Fruit fly (Drosophila melanogaster) whole organism, embryonic: Measurements from ENCODE around the gene Spn75F.

Experiments used
- Atf-2 ChIP-seq: fragments of 200-800 bp; sonication (Bioruptor generic); optimal IDR thresholded peaks from 2 replicates; lab custom pipeline; 2016; ENCODE audit warnings: missing biosample characterization, missing genetic modification characterization
- B-H1 ChIP-seq: fragments of 200-800 bp; sonication (Bioruptor generic); IDR thresholded peaks from 3 replicates; pipeline ENCODE4 v1.3.6; 2022; ENCODE audit warnings: missing biosample characterization, missing genetic modification characterization
- CG10366 ChIP-seq: fragments of 200-800 bp; sonication (Bioruptor generic); IDR thresholded peaks from 2 replicates; pipeline ENCODE4 v1.3.6; 2022; ENCODE audit warnings: missing biosample characterization, missing genetic modification characterization
- CG12155 ChIP-seq: fragments of 200-800 bp; sonication (Bioruptor generic); optimal IDR thresholded peaks from 3 replicates; lab custom pipeline; 2016; ENCODE audit warnings: missing biosample characterization, missing genetic modification characterization
- CG12659 ChIP-seq: fragments of 200-800 bp; sonication (Bioruptor generic); optimal IDR thresholded peaks from 3 replicates; lab custom pipeline; 2017; ENCODE audit warnings: mild to moderate bottlenecking, missing biosample characterization, missing genetic modification reagents, missing genetic modification characterization
- CG14710 ChIP-seq: fragments of 200-800 bp; sonication (Bioruptor generic); optimal IDR thresholded peaks from 3 replicates; lab custom pipeline; 2019; ENCODE audit warnings: missing biosample characterization, mild to moderate bottlenecking, missing genetic modification characterization, moderate library complexity
- CG2199 ChIP-seq: fragments of 200-800 bp; sonication (Bioruptor generic); IDR thresholded peaks from 3 replicates; pipeline ENCODE4 v1.3.6; 2022; ENCODE audit warnings: missing biosample characterization, missing genetic modification characterization
- CG32767 ChIP-seq: fragments of 200-800 bp; sonication (Bioruptor generic); IDR thresholded peaks from 2 replicates; pipeline ENCODE4 v1.3.6; 2022; ENCODE audit warnings: missing biosample characterization, missing genetic modification characterization
- CG3838 ChIP-seq: fragments of 200-800 bp; sonication (Bioruptor generic); optimal IDR thresholded peaks from 3 replicates; lab custom pipeline; 2016; ENCODE audit warnings: missing biosample characterization, missing genetic modification characterization
- CG4404 ChIP-seq: fragments of 200-800 bp; sonication (Bioruptor generic); IDR thresholded peaks from 2 replicates; pipeline ENCODE4 v1.3.6; 2022; ENCODE audit warnings: missing biosample characterization, missing genetic modification characterization
- CG5245 ChIP-seq: fragments of 200-800 bp; sonication (Bioruptor generic); optimal IDR thresholded peaks from 3 replicates; lab custom pipeline; 2016; ENCODE audit warnings: missing biosample characterization, missing genetic modification characterization
- CG6689 ChIP-seq: fragments of 200-800 bp; sonication (Bioruptor generic); IDR thresholded peaks from 2 replicates; pipeline ENCODE4 v1.3.6; 2022; ENCODE audit warnings: missing biosample characterization, missing genetic modification characterization
- CG7745 ChIP-seq: fragments of 200-800 bp; sonication (Bioruptor generic); optimal IDR thresholded peaks from 2 replicates; lab custom pipeline; 2018; ENCODE audit warnings: missing biosample characterization, mild to moderate bottlenecking, missing genetic modification characterization, moderate library complexity
- CG9609 ChIP-seq: fragments of 200-800 bp; sonication (Bioruptor generic); optimal IDR thresholded peaks from 3 replicates; lab custom pipeline; 2016; ENCODE audit warnings: missing biosample characterization, missing genetic modification characterization
- Chrac-16 ChIP-seq: fragments of 200-800 bp; sonication (Bioruptor generic); optimal IDR thresholded peaks from 3 replicates; lab custom pipeline; 2016; ENCODE audit warnings: missing biosample characterization, missing genetic modification characterization
- CoRest ChIP-seq: fragments of 200-800 bp; sonication (Bioruptor generic); optimal IDR thresholded peaks from 3 replicates; lab custom pipeline; 2018; ENCODE audit warnings: missing biosample characterization, mild to moderate bottlenecking, missing genetic modification characterization, moderate library complexity
- D ChIP-seq, 2 experiments: fragments of 200-800 bp in 1 of 2; fragments of >200 bp in 1 of 2; sonication (Bioruptor generic) in 1 of 2; optimal IDR thresholded peaks; 2 replicates in 1 of 2; 3 replicates in 1 of 2; lab custom pipeline; 2017; ENCODE audit warnings: mild to moderate bottlenecking in 1 of 2, missing biosample characterization in 1 of 2, missing genetic modification characterization in 1 of 2, missing genetic modification reagents in 1 of 2
- D19A ChIP-seq: fragments of 200-800 bp; optimal IDR thresholded peaks from 3 replicates; lab custom pipeline; 2019; ENCODE audit warnings: missing biosample characterization, mild to moderate bottlenecking, missing genetic modification characterization, moderate library complexity
- Eip74EF ChIP-seq, 2 experiments: fragments of 200-800 bp in 1 of 2; fragments of >200 bp in 1 of 2; sonication (Bioruptor generic) in 1 of 2; optimal IDR thresholded peaks; 2 replicates each; lab custom pipeline; 2017 to 2019; ENCODE audit warnings: missing biosample characterization in 2 of 2, missing genetic modification characterization in 2 of 2, mild to moderate bottlenecking in 1 of 2, moderate library complexity in 1 of 2
- Ets65A ChIP-seq: fragments of 200-800 bp; sonication (Bioruptor generic); peaks from one replicate; lab custom pipeline; 2016; ENCODE audit warnings: missing biosample characterization, missing genetic modification characterization
- Ets97D ChIP-seq: fragments of 200-800 bp; sonication (Bioruptor generic); optimal IDR thresholded peaks from 3 replicates; lab custom pipeline; 2016; ENCODE audit warnings: missing biosample characterization, missing genetic modification characterization
- HHEX ChIP-seq: fragments of 200-800 bp; sonication (Bioruptor generic); optimal IDR thresholded peaks from 3 replicates; lab custom pipeline; 2017; ENCODE audit warnings: missing biosample characterization, mild to moderate bottlenecking, missing genetic modification characterization, missing genetic modification reagents
- Hr51 ChIP-seq, 2 experiments: fragments of 200-800 bp; sonication (Bioruptor generic); optimal IDR thresholded peaks; 2 replicates in 1 of 2; 3 replicates in 1 of 2; lab custom pipeline; 2016 to 2018; ENCODE audit warnings: missing biosample characterization in 2 of 2, missing genetic modification characterization in 2 of 2, mild to moderate bottlenecking in 1 of 2, moderate library complexity in 1 of 2
- Hsf ChIP-seq: fragments of 200-800 bp; sonication (Bioruptor generic); optimal IDR thresholded peaks from 3 replicates; lab custom pipeline; 2016; ENCODE audit warnings: missing biosample characterization, missing genetic modification characterization
- Kr ChIP-seq: fragments of 200-800 bp; sonication (Bioruptor generic); optimal IDR thresholded peaks from 2 replicates; lab custom pipeline; 2017; ENCODE audit warnings: missing biosample characterization, mild to moderate bottlenecking, missing genetic modification characterization
- Mad ChIP-seq: fragments of 200-800 bp; sonication (Bioruptor generic); optimal IDR thresholded peaks from 2 replicates; lab custom pipeline; 2016; ENCODE audit warnings: missing biosample characterization, missing genetic modification characterization
- Max ChIP-seq: fragments of 200-800 bp; sonication (Bioruptor generic); optimal IDR thresholded peaks from 2 replicates; lab custom pipeline; 2016; ENCODE audit warnings: missing biosample characterization, mild to moderate bottlenecking, missing genetic modification characterization
- Med ChIP-seq: fragments of 200-800 bp; sonication (Bioruptor generic); peaks from one replicate; lab custom pipeline; 2016; ENCODE audit warnings: missing biosample characterization, missing genetic modification characterization, mild to moderate bottlenecking, inconsistent platforms, moderate library complexity
- Oaz ChIP-seq: fragments of 200-800 bp; sonication (Bioruptor generic); IDR thresholded peaks from 2 replicates; pipeline ENCODE4 v1.3.6; 2022; ENCODE audit warnings: missing biosample characterization, missing genetic modification characterization
- Pdp1 ChIP-seq, 2 experiments: fragments of 200-800 bp; sonication (Bioruptor generic); optimal IDR thresholded peaks; 3 replicates each; lab custom pipeline; 2016; ENCODE audit warnings: missing biosample characterization in 2 of 2, missing genetic modification characterization in 2 of 2, mild to moderate bottlenecking in 1 of 2, moderate library complexity in 1 of 2
- Six4 ChIP-seq: fragments of 200-800 bp; sonication (Bioruptor generic); optimal IDR thresholded peaks from 2 replicates; lab custom pipeline; 2016; ENCODE audit warnings: missing biosample characterization, missing genetic modification characterization
- Taf1 ChIP-seq: fragments of 200-800 bp; sonication (Bioruptor generic); IDR thresholded peaks from 2 replicates; pipeline ENCODE4 v1.3.6; 2022; ENCODE audit warnings: missing biosample characterization, missing genetic modification characterization
- ac ChIP-seq: fragments of 200-800 bp; sonication (Bioruptor generic); optimal IDR thresholded peaks from 3 replicates; lab custom pipeline; 2017; ENCODE audit warnings: missing biosample characterization, mild to moderate bottlenecking, missing genetic modification characterization
- bcd ChIP-seq: fragments of 200-800 bp; sonication (Bioruptor generic); optimal IDR thresholded peaks from 2 replicates; lab custom pipeline; 2017; ENCODE audit warnings: missing biosample characterization, mild to moderate bottlenecking, missing genetic modification characterization
- bowl ChIP-seq: fragments of 200-800 bp; sonication (Bioruptor generic); IDR thresholded peaks from 2 replicates; pipeline ENCODE4 v1.3.6; 2022; ENCODE audit warnings: missing biosample characterization, missing genetic modification characterization
- br ChIP-seq: fragments of >200 bp; optimal IDR thresholded peaks from 2 replicates; lab custom pipeline; 2017
- crp ChIP-seq, 2 experiments: fragments of 200-800 bp; sonication (Bioruptor generic); optimal IDR thresholded peaks; 2 replicates in 1 of 2; 3 replicates in 1 of 2; lab custom pipeline; 2017; ENCODE audit warnings: missing biosample characterization in 2 of 2, missing genetic modification characterization in 2 of 2, mild to moderate bottlenecking in 1 of 2, moderate library complexity in 1 of 2
- dan ChIP-seq: fragments of 200-800 bp; sonication (Bioruptor generic); IDR thresholded peaks from 2 replicates; pipeline ENCODE4 v1.3.6; 2022; ENCODE audit warnings: missing biosample characterization, missing genetic modification characterization
- dimm ChIP-seq: fragments of 200-800 bp; sonication (Bioruptor generic); IDR thresholded peaks from 2 replicates; pipeline ENCODE4 v1.3.6; 2022; ENCODE audit warnings: missing biosample characterization, missing genetic modification characterization
- gt ChIP-seq: fragments of 200-800 bp; sonication (Bioruptor generic); IDR thresholded peaks from 2 replicates; pipeline ENCODE4 v1.3.6; 2022; ENCODE audit warnings: missing biosample characterization, missing genetic modification characterization
- mam ChIP-seq: fragments of 200-800 bp; sonication (Bioruptor generic); optimal IDR thresholded peaks from 3 replicates; lab custom pipeline; 2016; ENCODE audit warnings: missing biosample characterization, missing genetic modification characterization
- onecut ChIP-seq: fragments of 200-800 bp; sonication (Bioruptor generic); IDR thresholded peaks from 2 replicates; pipeline ENCODE4 v1.3.6; 2022; ENCODE audit warnings: missing biosample characterization, missing genetic modification characterization
- phol ChIP-seq: fragments of 200-800 bp; sonication (Bioruptor generic); optimal IDR thresholded peaks from 3 replicates; lab custom pipeline; 2018; ENCODE audit warnings: missing biosample characterization, mild to moderate bottlenecking, missing genetic modification characterization, moderate library complexity
- sc ChIP-seq, 3 experiments: fragments of >200 bp in 2 of 3; fragments of 200-800 bp in 1 of 3; sonication (Bioruptor generic) in 1 of 3; optimal IDR thresholded peaks; 2 replicates in 2 of 3; 3 replicates in 1 of 3; lab custom pipeline; 2017; ENCODE audit warnings: mild to moderate bottlenecking in 1 of 3, missing biosample characterization in 1 of 3, missing genetic modification characterization in 1 of 3, missing genetic modification reagents in 1 of 3
- slou ChIP-seq: fragments of 200-800 bp; sonication (Bioruptor generic); optimal IDR thresholded peaks from 3 replicates; lab custom pipeline; 2016; ENCODE audit warnings: missing biosample characterization, missing genetic modification characterization
- sob ChIP-seq: fragments of 200-800 bp; sonication (Bioruptor generic); IDR thresholded peaks from 2 replicates; pipeline ENCODE4 v1.3.6; 2022; ENCODE audit warnings: missing biosample characterization, missing genetic modification characterization
- z ChIP-seq: fragments of 200-800 bp; sonication (Bioruptor generic); IDR thresholded peaks from 3 replicates; pipeline ENCODE4 v1.3.6; 2022; ENCODE audit warnings: missing biosample characterization, missing genetic modification characterization
- zf30C ChIP-seq: fragments of 200-800 bp; sonication (Bioruptor generic); optimal IDR thresholded peaks from 3 replicates; lab custom pipeline; 2018; ENCODE audit warnings: missing biosample characterization, mild to moderate bottlenecking, missing genetic modification characterization

Spn75F gene

dm6 chr3L:19171321-19172191 lies 42.1 kb upstream of the Spn75F start:
- TF ChIP-seq onecut (GFP tag; lab: Robert Waterston, UW) (no peak), CG5245 (GFP tag; lab: Kevin White, UChicago) (no peak), Hr51 (GFP tag; optimal IDR thresholded peaks at IDR 0.05; lab: Kevin White, UChicago) (no peak), Oaz (GFP tag; lab: Robert Waterston, UW) (no peak), B-H1 (GFP tag; lab: Robert Waterston, UW) (no peak), CG6689 (no peak), CG7745 (tag; lab: Kevin White, UChicago) (no peak), Hsf (GFP tag; lab: Kevin White, UChicago) (no peak), Taf1 (GFP tag; lab: Robert Waterston, UW) (no peak), zf30C (GFP tag; lab: Kevin White, UChicago) (peak; percentile 71), ac (GFP tag; lab: Kevin White, UChicago) (no peak), crp (GFP tag; optimal IDR thresholded peaks at IDR 0.05; lab: Kevin White, UChicago) (no peak), slou (GFP tag; lab: Kevin White, UChicago) (no peak), D19A (no peak), sob (GFP tag; lab: Robert Waterston, UW) (no peak), Eip74EF (GFP tag; optimal IDR thresholded peaks at IDR 0.05; lab: Kevin White, UChicago) (no peak), Med (peak; percentile 74), Six4 (no peak), dan (GFP tag; lab: Robert Waterston, UW) (no peak), Atf-2 (GFP tag; lab: Kevin White, UChicago) (no peak), Chrac-16 (GFP tag; lab: Kevin White, UChicago) (no peak), bcd (GFP tag; lab: Kevin White, UChicago) (no peak), mam (no peak), Max (no peak), CG4404 (GFP tag; lab: Robert Waterston, UW) (no peak), CG9609 (no peak), Kr (GFP tag; lab: Kevin White, UChicago) (peak; percentile 91), CG12155 (GFP tag; lab: Kevin White, UChicago) (no peak), CG10366 (GFP tag; lab: Robert Waterston, UW) (peak; percentile 66), bowl (GFP tag; lab: Robert Waterston, UW) (no peak), Ets65A (peak; percentile 20), HHEX (GFP tag; lab: Kevin White, UChicago) (no peak), CG3838 (GFP tag; lab: Kevin White, UChicago) (no peak), D (optimal IDR thresholded peaks at IDR 0.05; lab: Kevin White, UChicago) (no peak), D (GFP tag; optimal IDR thresholded peaks at IDR 0.05; lab: Kevin White, UChicago) (no peak), phol (no peak), Mad (no peak), CG12659 (GFP tag; lab: Kevin White, UChicago) (no peak), CG14710 (tag; lab: Kevin White, UChicago) (no peak), Ets97D (GFP tag; lab: Kevin White, UChicago) (no peak), br (lab: Kevin White, UChicago) (no peak), z (GFP tag; lab: Robert Waterston, UW) (peak; percentile 52; the same call in 2 of the 3 replicates), dimm (GFP tag; lab: Robert Waterston, UW) (no peak), CG32767 (no peak), Pdp1 (GFP tag; optimal IDR thresholded peaks at IDR 0.05; lab: Kevin White, UChicago) (peak in 1 of 2 experiments; percentile 57), sc (optimal IDR thresholded peaks at IDR 0.05; lab: Kevin White, UChicago) (no peak), sc (GFP tag; optimal IDR thresholded peaks at IDR 0.05; lab: Kevin White, UChicago) (no peak), CoRest (tag; lab: Kevin White, UChicago) (no peak), CG2199 (no peak), gt (no peak)
